Worm (Caenorhabditis elegans) whole organism, mixed stage, embryonic: Measurements from ENCODE around the gene oac-38.

ENCODE experiments used
- ces-1 ChIP-seq: fragments of 150-350 bp; optimal IDR thresholded peaks from 2 replicates; lab custom pipeline; 2014; ENCODE audit warnings: missing biosample characterization, missing genetic modification reagents, missing genetic modification characterization
- nhr-76 ChIP-seq: sonication (generic microtip); optimal IDR thresholded peaks from 2 replicates; lab custom pipeline; 2017; ENCODE audit warnings: missing biosample characterization, missing genetic modification characterization
- snpc-4 ChIP-seq: fragments of 150-350 bp; optimal IDR thresholded peaks from 2 replicates; lab custom pipeline; 2014; ENCODE audit warnings: missing biosample characterization, missing genetic modification characterization

DNA sequence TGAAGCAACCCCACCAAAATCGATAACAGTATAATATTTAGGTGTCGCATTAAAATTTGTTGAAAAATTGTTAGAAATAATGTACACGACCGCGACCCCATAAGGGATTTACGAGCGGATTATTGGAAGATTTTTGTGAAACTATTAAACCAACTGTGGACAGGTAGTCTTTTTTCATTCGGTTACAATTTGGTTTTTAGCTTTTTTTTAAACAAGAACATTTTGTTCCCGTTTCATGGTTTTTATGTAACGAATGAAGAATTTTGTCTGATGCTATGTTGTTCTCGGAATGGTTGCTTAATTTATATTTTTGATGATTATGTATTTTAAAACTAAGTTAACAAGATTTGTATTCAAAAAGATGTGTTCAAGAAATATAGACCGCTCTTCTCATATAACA, 23.2 kb upstream of the oac-38 start, which contains the start of gene R05A10.3:
- TF ChIP-seq ces-1 (GFP tag; lab: Kevin White, UChicago), result no peak
- TF ChIP-seq snpc-4 (tag; lab: Kevin White, UChicago), result no peak
- no peak for TF ChIP-seq nhr-76 (tag; lab: Kevin White, UChicago)
